Worm (Caenorhabditis elegans) whole organism, L2 larva: ENCODE results near the gene str-129.

Source experiments
- F13H6.1 ChIP-seq: sonication (generic microtip); optimal IDR thresholded peaks from 2 replicates; lab custom pipeline; 2016; ENCODE audit warnings: missing genetic modification characterization, missing compliant biosample characterization
- alr-1 ChIP-seq: fragments of 150-350 bp; optimal IDR thresholded peaks from 2 replicates; lab custom pipeline; 2014; ENCODE audit warnings: missing biosample characterization, missing genetic modification characterization
- blmp-1 ChIP-seq: sonication (generic microtip); optimal IDR thresholded peaks from 2 replicates; lab custom pipeline; 2017; ENCODE audit warnings: missing genetic modification characterization, mild to moderate bottlenecking, missing compliant biosample characterization, antibody characterized with exemption, moderate library complexity; ENCODE audit not compliant: insufficient read depth
- crh-2 ChIP-seq: sonication (generic microtip); optimal IDR thresholded peaks from 2 replicates; lab custom pipeline; 2017; ENCODE audit warnings: missing biosample characterization, missing genetic modification characterization
- egl-27 ChIP-seq: sonication (generic microtip); optimal IDR thresholded peaks from 3 replicates; lab custom pipeline; 2017; ENCODE audit warnings: missing biosample characterization, missing genetic modification reagents, missing genetic modification characterization
- elt-1 ChIP-seq: fragments of 150-350 bp; optimal IDR thresholded peaks from 2 replicates; lab custom pipeline; 2014; ENCODE audit warnings: missing biosample characterization, missing genetic modification characterization
- nhr-12 ChIP-seq: fragments of 150-350 bp; optimal IDR thresholded peaks from 2 replicates; lab custom pipeline; 2014; ENCODE audit warnings: missing biosample characterization, missing genetic modification characterization
- nhr-25 ChIP-seq: fragments of 150-350 bp; sonication (generic microtip); optimal IDR thresholded peaks from 3 replicates; lab custom pipeline; 2014; ENCODE audit warnings: missing biosample characterization, missing genetic modification characterization
- unc-39 ChIP-seq: fragments of 150-350 bp; optimal IDR thresholded peaks from 2 replicates; lab custom pipeline; 2014; ENCODE audit warnings: missing biosample characterization, missing genetic modification characterization

DNA sequence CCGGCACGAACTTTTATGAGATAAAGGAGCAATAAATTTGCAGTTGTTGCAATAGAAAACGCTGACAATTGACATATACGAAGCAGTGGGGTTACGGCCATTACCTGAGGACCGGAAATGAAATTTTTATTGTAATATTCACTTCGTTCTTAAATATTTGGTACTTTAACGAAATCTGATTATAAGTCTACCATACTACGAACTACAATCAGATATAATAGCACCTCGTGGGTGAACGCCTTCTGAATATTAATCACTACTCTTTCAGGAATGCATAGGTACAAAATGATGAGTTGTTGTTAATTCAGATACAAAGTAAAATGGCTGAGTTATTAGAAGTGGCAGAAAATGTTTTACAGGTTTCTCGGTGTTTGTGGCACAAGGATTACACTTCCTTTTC lies at the start of gene str-129:
- TF ChIP-seq nhr-25 (no peak), egl-27 (tag; lab: Kevin White, UChicago) (no peak), unc-39 (no peak), nhr-12 (tag; lab: Kevin White, UChicago) (no peak), F13H6.1 (tag; lab: Kevin White, UChicago) (no peak), alr-1 (tag; lab: Kevin White, UChicago) (no peak), crh-2 (tag; lab: Kevin White, UChicago) (no peak), elt-1 (tag; lab: Kevin White, UChicago) (no peak), blmp-1 (no peak)
